ENCODE assay signal across 1 fruit fly cellular context in the genomic region with DNA sequence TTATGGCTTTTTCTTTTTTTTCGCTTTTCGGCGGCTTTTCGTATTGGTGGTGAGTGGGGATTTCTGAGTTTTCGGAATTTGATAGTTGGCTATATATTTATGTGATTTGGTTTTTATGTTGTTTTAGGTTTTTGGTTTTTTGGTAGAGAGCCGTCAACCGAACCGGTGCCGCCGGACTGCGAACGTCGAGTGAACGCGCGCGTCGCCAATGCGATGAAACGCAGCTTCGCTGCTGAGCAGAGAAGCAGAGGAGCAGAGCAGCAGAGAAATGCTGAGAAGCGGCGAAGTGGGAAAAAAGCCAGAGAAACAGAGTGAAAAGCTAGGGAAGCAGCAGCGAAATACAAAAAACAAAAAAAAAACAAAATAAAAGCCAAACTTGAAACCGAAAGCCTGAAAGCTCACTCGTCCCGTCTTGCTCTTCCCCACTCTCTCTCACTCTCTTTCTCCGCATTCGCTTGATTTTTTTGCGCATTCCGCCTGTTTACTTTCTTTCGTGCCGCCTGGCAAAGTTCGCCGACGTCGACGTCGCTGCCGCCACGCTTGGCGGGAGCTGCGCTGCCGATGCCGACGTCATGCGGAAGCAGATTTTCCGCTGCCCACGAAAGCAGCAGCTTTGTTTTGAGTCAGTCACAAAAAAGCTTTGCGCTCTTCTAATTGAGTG.
A peak's percentile ranks its signal among the peaks of the same experiment; 100 is the strongest.
TF ChIP-seq lines count a peak whose summit lies in the region.

No protein-coding gene starts in this region.

TF ChIP-seq in whole organism, embryonic, 481 proteins besides CTCF, POLR2A, EP300 and RAD21 (continued from another document):
- TF ChIP-seq CG1024 (GFP tag; IDR thresholded peaks at IDR 0.05; lab: Robert Waterston, UW) (no peak), bigmax (GFP tag; optimal IDR thresholded peaks at IDR 0.05; lab: Kevin White, UChicago) (no peak), CG2875 (GFP tag; optimal IDR thresholded peaks at IDR 0.05; lab: Kevin White, UChicago) (no peak), ara (GFP tag; IDR thresholded peaks at IDR 0.05; lab: Robert Waterston, UW) (no peak), HLH4C (GFP tag; IDR thresholded peaks at IDR 0.05; lab: Robert Waterston, UW; ENCODE audit: partially characterized antibody) (0 out of 3 replicates have a peak, but pooled peaks have one; percentile 21), emc (GFP tag; optimal IDR thresholded peaks at IDR 0.05; lab: Kevin White, UChicago) (no peak), CG13123 (GFP tag; optimal IDR thresholded peaks at IDR 0.05; lab: Kevin White, UChicago) (no peak), Neu2 (GFP tag; optimal IDR thresholded peaks at IDR 0.05; lab: Kevin White, UChicago; ENCODE audit: borderline replicate concordance) (no peak), CG2116 (GFP tag; optimal IDR thresholded peaks at IDR 0.05; lab: Kevin White, UChicago) (no peak), eve (GFP tag; optimal IDR thresholded peaks at IDR 0.05; lab: Kevin White, UChicago) (no peak), her (GFP tag; optimal IDR thresholded peaks at IDR 0.05; lab: Kevin White, UChicago) (no peak), CG15514 (GFP tag; optimal IDR thresholded peaks at IDR 0.05; lab: Kevin White, UChicago) (no peak), CG10209 (GFP tag; optimal IDR thresholded peaks at IDR 0.05; lab: Kevin White, UChicago) (no peak), CG17186 (GFP tag; optimal IDR thresholded peaks at IDR 0.05; lab: Kevin White, UChicago) (no peak), CG3726 (GFP tag; IDR thresholded peaks at IDR 0.05; lab: Robert Waterston, UW) (no peak), shn (GFP tag; optimal IDR thresholded peaks at IDR 0.05; lab: Kevin White, UChicago) (no peak), tio (GFP tag; optimal IDR thresholded peaks at IDR 0.05; lab: Kevin White, UChicago) (no peak), mld (GFP tag; IDR thresholded peaks at IDR 0.05; lab: Robert Waterston, UW; ENCODE audit: partially characterized antibody) (no peak), GATAe (GFP tag; conservative IDR thresholded peaks at IDR 0.05; lab: Robert Waterston, UW) (no peak), CG16863 (GFP tag; optimal IDR thresholded peaks at IDR 0.05; lab: Kevin White, UChicago) (no peak), CkIIα-i1 (GFP tag; IDR thresholded peaks at IDR 0.05; lab: Robert Waterston, UW) (no peak), Sin3A (optimal IDR thresholded peaks at IDR 0.05; lab: Kevin White, UChicago) (no peak), mirr (GFP tag; optimal IDR thresholded peaks at IDR 0.05; lab: Kevin White, UChicago) (no peak), YL-1 (GFP tag; optimal IDR thresholded peaks at IDR 0.05; lab: Kevin White, UChicago) (no peak), ind (GFP tag; optimal IDR thresholded peaks at IDR 0.05; lab: Kevin White, UChicago) (no peak), CG2202 (tag; optimal IDR thresholded peaks at IDR 0.05; lab: Kevin White, UChicago) (no peak), Bgb (GFP tag; IDR thresholded peaks at IDR 0.05; lab: Robert Waterston, UW; ENCODE audit: partially characterized antibody) (peak; percentile 11; the same call in 1 of the 2 replicates), CG13624 (GFP tag; optimal IDR thresholded peaks at IDR 0.05; lab: Kevin White, UChicago) (no peak), Poxn (GFP tag; IDR thresholded peaks at IDR 0.05; lab: Robert Waterston, UW) (no peak), CG14014 (GFP tag; IDR thresholded peaks at IDR 0.05; lab: Robert Waterston, UW) (no peak), tna (GFP tag; IDR thresholded peaks at IDR 0.05; lab: Robert Waterston, UW; ENCODE audit: partially characterized antibody) (0 out of 2 replicates have a peak, but pooled peaks have one; percentile 28), sc (optimal IDR thresholded peaks at IDR 0.05; lab: Kevin White, UChicago) (no peak), sc (GFP tag; optimal IDR thresholded peaks at IDR 0.05; lab: Kevin White, UChicago) (no peak), fd96Cb (tag; optimal IDR thresholded peaks at IDR 0.05; lab: Kevin White, UChicago) (no peak), PHDP (tag; optimal IDR thresholded peaks at IDR 0.05; lab: Kevin White, UChicago) (no peak), Hr51 (GFP tag; optimal IDR thresholded peaks at IDR 0.05; lab: Kevin White, UChicago) (no peak), jing (GFP tag; optimal IDR thresholded peaks at IDR 0.05; lab: Kevin White, UChicago) (no peak), bcd (GFP tag; optimal IDR thresholded peaks at IDR 0.05; lab: Kevin White, UChicago) (no peak), sens (GFP tag; lab: Kevin White, UChicago) (no peak), Nf-YC (tag; optimal IDR thresholded peaks at IDR 0.05; lab: Kevin White, UChicago) (peak; percentile 37), CG4820 (GFP tag; optimal IDR thresholded peaks at IDR 0.05; lab: Kevin White, UChicago) (no peak), Adf1 (GFP tag; IDR thresholded peaks at IDR 0.05; lab: Robert Waterston, UW) (peak; percentile 95), CG13287 (GFP tag; IDR thresholded peaks at IDR 0.05; lab: Robert Waterston, UW; ENCODE audit: partially characterized antibody) (0 out of 2 replicates have a peak, but pooled peaks have one; percentile 8), twi (tag; optimal IDR thresholded peaks at IDR 0.05; lab: Kevin White, UChicago) (no peak), sr (GFP tag; IDR thresholded peaks at IDR 0.05; lab: Robert Waterston, UW) (no peak), lilli (GFP tag; optimal IDR thresholded peaks at IDR 0.05; lab: Kevin White, UChicago) (no peak), p53 (GFP tag; optimal IDR thresholded peaks at IDR 0.05; lab: Kevin White, UChicago) (no peak), ssp (GFP tag; IDR thresholded peaks at IDR 0.05; lab: Robert Waterston, UW) (no peak), Atf-2 (GFP tag; optimal IDR thresholded peaks at IDR 0.05; lab: Kevin White, UChicago) (no peak), klu (GFP tag; IDR thresholded peaks at IDR 0.05; lab: Robert Waterston, UW) (no peak), otp (GFP tag; IDR thresholded peaks at IDR 0.05; lab: Robert Waterston, UW) (no peak), ro (GFP tag; IDR thresholded peaks at IDR 0.05; lab: Robert Waterston, UW) (no peak), CG17359 (tag; optimal IDR thresholded peaks at IDR 0.05; lab: Kevin White, UChicago) (no peak), Side (GFP tag; optimal IDR thresholded peaks at IDR 0.05; lab: Kevin White, UChicago) (no peak), CG9797 (GFP tag; optimal IDR thresholded peaks at IDR 0.05; lab: Kevin White, UChicago) (no peak), pb (GFP tag; optimal IDR thresholded peaks at IDR 0.05; lab: Kevin White, UChicago) (no peak), bowl (GFP tag; IDR thresholded peaks at IDR 0.05; lab: Robert Waterston, UW) (no peak), CG43689 (GFP tag; IDR thresholded peaks at IDR 0.05; lab: Robert Waterston, UW) (no peak), Trl (optimal IDR thresholded peaks at IDR 0.05; lab: Kevin White, UChicago) (peak; percentile 37 to 59), Trl (GFP tag; optimal IDR thresholded peaks at IDR 0.05; lab: Kevin White, UChicago) (no peak), CHES-1-like (GFP tag; optimal IDR thresholded peaks at IDR 0.05; lab: Kevin White, UChicago) (no peak), unc-4 (GFP tag; IDR thresholded peaks at IDR 0.05; lab: Robert Waterston, UW; ENCODE audit: partially characterized antibody) (no peak), B-H1 (GFP tag; IDR thresholded peaks at IDR 0.05; lab: Robert Waterston, UW) (no peak), corto (GFP tag; optimal IDR thresholded peaks at IDR 0.05; lab: Kevin White, UChicago) (no peak), CG13894 (tag; optimal IDR thresholded peaks at IDR 0.05; lab: Kevin White, UChicago) (no peak), zen (tag; optimal IDR thresholded peaks at IDR 0.05; lab: Kevin White, UChicago) (no peak), vfl (GFP tag; optimal IDR thresholded peaks at IDR 0.05; lab: Kevin White, UChicago) (no peak), CG32772 (GFP tag; IDR thresholded peaks at IDR 0.05; lab: Robert Waterston, UW) (no peak), Spps (tag; optimal IDR thresholded peaks at IDR 0.05; lab: Kevin White, UChicago) (no peak), ab (GFP tag; optimal IDR thresholded peaks at IDR 0.05; lab: Kevin White, UChicago) (no peak), CG7963 (GFP tag; IDR thresholded peaks at IDR 0.05; lab: Robert Waterston, UW; ENCODE audit: partially characterized antibody) (no peak; the same call in 2 of the 3 replicates), CG15073 (GFP tag; optimal IDR thresholded peaks at IDR 0.05; lab: Kevin White, UChicago) (no peak), sd (tag; optimal IDR thresholded peaks at IDR 0.05; lab: Kevin White, UChicago) (peak; percentile 11), CG2678 (tag; optimal IDR thresholded peaks at IDR 0.05; lab: Kevin White, UChicago) (no peak), sens-2 (GFP tag; IDR thresholded peaks at IDR 0.05; lab: Robert Waterston, UW) (no peak), CG17385 (GFP tag; optimal IDR thresholded peaks at IDR 0.05; lab: Kevin White, UChicago) (no peak), Gsc (GFP tag; IDR thresholded peaks at IDR 0.05; lab: Robert Waterston, UW) (no peak), CG9727 (GFP tag; optimal IDR thresholded peaks at IDR 0.05; lab: Kevin White, UChicago) (no peak), Eip74EF (GFP tag; optimal IDR thresholded peaks at IDR 0.05; lab: Kevin White, UChicago) (peak in 1 of 2 experiments; percentile 86), Deaf1 (tag; optimal IDR thresholded peaks at IDR 0.05; lab: Kevin White, UChicago) (no peak), CG9437 (GFP tag; optimal IDR thresholded peaks at IDR 0.05; lab: Kevin White, UChicago) (no peak), CG31365 (tag; optimal IDR thresholded peaks at IDR 0.05; lab: Kevin White, UChicago) (no peak), Sry-δ (GFP tag; optimal IDR thresholded peaks at IDR 0.05; lab: Kevin White, UChicago) (no peak), CG8359 (GFP tag; optimal IDR thresholded peaks at IDR 0.05; lab: Kevin White, UChicago; ENCODE audit: borderline replicate concordance) (no peak), slou (GFP tag; optimal IDR thresholded peaks at IDR 0.05; lab: Kevin White, UChicago) (no peak), CG1832 (GFP tag; optimal IDR thresholded peaks at IDR 0.05; lab: Kevin White, UChicago) (peak; percentile 8), z (GFP tag; IDR thresholded peaks at IDR 0.05; lab: Robert Waterston, UW) (peak; percentile 84), sqz (GFP tag; optimal IDR thresholded peaks at IDR 0.05; lab: Kevin White, UChicago) (peak; percentile 55), Hand (GFP tag; optimal IDR thresholded peaks at IDR 0.05; lab: Kevin White, UChicago) (no peak), org-1 (GFP tag; optimal IDR thresholded peaks at IDR 0.05; lab: Kevin White, UChicago) (no peak), jigr1 (GFP tag; IDR thresholded peaks at IDR 0.05; lab: Robert Waterston, UW) (no peak), CG12219 (GFP tag; optimal IDR thresholded peaks at IDR 0.05; lab: Kevin White, UChicago) (no peak), Dref (GFP tag; IDR thresholded peaks at IDR 0.05; lab: Robert Waterston, UW) (no peak), salm (tag; optimal IDR thresholded peaks at IDR 0.05; lab: Kevin White, UChicago) (no peak)
